Fruit fly (Drosophila melanogaster): ENCODE measurements around the gene Tdrd3.

dm6 chr3L:14758730-14759096, 27.9 kb upstream of the Tdrd3 start:
- TF ChIP-seq bab2 (GFP tag; optimal IDR thresholded peaks at IDR 0.05) (no peak), jing (GFP tag; optimal IDR thresholded peaks at IDR 0.05) (no peak), br (optimal IDR thresholded peaks at IDR 0.05) (no peak), ERR (GFP tag; optimal IDR thresholded peaks at IDR 0.05) (no peak), Dbx (GFP tag; IDR thresholded peaks at IDR 0.05) (no peak), C15 (GFP tag; IDR thresholded peaks at IDR 0.05) (no peak), vnd (GFP tag; IDR thresholded peaks at IDR 0.05; ENCODE audit: partially characterized antibody) (no peak), CG16863 (GFP tag; optimal IDR thresholded peaks at IDR 0.05) (no peak), Tbp (GFP tag; optimal IDR thresholded peaks at IDR 0.05) (no peak), H15 (GFP tag; IDR thresholded peaks at IDR 0.05) (no peak), lola (GFP tag; optimal IDR thresholded peaks at IDR 0.05) (no peak)
